Worm (Caenorhabditis elegans) whole organism, L1 larva: Measurements from ENCODE around the gene Y57G7A.2.

Experiments used
- Y116A8C.19 ChIP-seq: sonication (generic microtip); optimal IDR thresholded peaks from 2 replicates; lab custom pipeline; 2016; ENCODE audit warnings: missing compliant biosample characterization, missing genetic modification characterization, borderline replicate concordance
- ama-1 ChIP-seq: fragments of 150-350 bp; optimal IDR thresholded peaks from 2 replicates; lab custom pipeline; 2014
- elt-2 ChIP-seq: sonication (generic microtip); optimal IDR thresholded peaks from 2 replicates; lab custom pipeline; 2016; ENCODE audit warnings: missing genetic modification characterization, mild to moderate bottlenecking, inconsistent platforms, missing compliant biosample characterization, missing genetic modification reagents
- nhr-19 ChIP-seq: fragments of 200-800 bp; sonication (Bioruptor generic); conservative IDR thresholded peaks from 2 replicates; pipeline ENCODE4 v1.3.6; 2022; ENCODE audit warnings: missing genetic modification characterization, missing compliant biosample characterization
- nhr-237 ChIP-seq: fragments of 150-350 bp; optimal IDR thresholded peaks from 2 replicates; lab custom pipeline; 2014; ENCODE audit warnings: missing biosample characterization, missing genetic modification characterization
- nhr-71 ChIP-seq: sonication (generic microtip); optimal IDR thresholded peaks from 2 replicates; lab custom pipeline; 2016; ENCODE audit warnings: mild to moderate bottlenecking, missing genetic modification characterization, moderate library complexity, missing compliant biosample characterization
- snu-23 ChIP-seq: sonication (generic microtip); optimal IDR thresholded peaks from 2 replicates; lab custom pipeline; 2016; ENCODE audit warnings: missing genetic modification characterization, missing compliant biosample characterization
- tlp-1 ChIP-seq: fragments of 150-350 bp; optimal IDR thresholded peaks from 2 replicates; lab custom pipeline; 2014; ENCODE audit warnings: missing biosample characterization, missing genetic modification characterization
- ztf-11 ChIP-seq, 2 experiments: sonication (generic microtip); optimal IDR thresholded peaks; 2 replicates each; lab custom pipeline; 2016 to 2017; ENCODE audit warnings: missing genetic modification characterization in 2 of 2, missing biosample characterization in 1 of 2, missing compliant biosample characterization in 1 of 2

DNA sequence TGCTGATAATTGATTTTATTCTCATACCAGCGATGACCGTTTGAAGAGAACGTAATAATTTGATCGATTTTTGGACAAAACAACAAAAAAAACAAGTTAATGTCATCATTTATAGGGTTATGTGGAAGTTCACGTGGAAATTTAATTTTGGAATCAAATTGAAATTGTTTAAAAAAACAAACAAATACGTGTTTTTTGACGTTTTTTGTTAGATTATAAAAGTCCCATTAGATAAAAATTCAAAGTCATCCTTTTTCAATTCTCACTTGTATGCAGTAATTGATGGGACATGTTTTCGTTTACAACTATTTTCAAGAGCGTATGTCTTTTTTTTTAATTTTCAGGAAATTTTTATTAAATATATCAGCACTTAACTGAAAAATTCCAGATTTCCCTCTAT lies 10.4 kb upstream of the Y57G7A.2 start, which contains the start of the genes Y57G7A.6 and Y57G7A.3:
- TF ChIP-seq nhr-19 (GFP tag; lab: Robert Waterston, UW) (no peak), elt-2 (tag; lab: Kevin White, UChicago) (no peak), ztf-11 (tag; optimal IDR thresholded peaks at IDR 0.05; lab: Kevin White, UChicago) (no peak), ama-1 (lab: Kevin White, UChicago) (no peak), tlp-1 (tag; lab: Kevin White, UChicago) (no peak), snu-23 (GFP tag; lab: Kevin White, UChicago) (no peak), nhr-237 (no peak), nhr-71 (tag; lab: Kevin White, UChicago) (no peak), Y116A8C.19 (tag; lab: Kevin White, UChicago) (no peak)
